Fruit fly (Drosophila melanogaster) whole organism, adult: ENCODE results near the gene sphinx2.

ENCODE experiments used
- CG11617 ChIP-seq: fragments of 200-800 bp; sonication (Bioruptor generic); optimal IDR thresholded peaks from 2 replicates; lab custom pipeline; 2017; ENCODE audit warnings: mild to moderate bottlenecking, missing biosample characterization, missing genetic modification reagents, missing genetic modification characterization
- CG12768 ChIP-seq: fragments of 200-800 bp; sonication (Bioruptor generic); optimal IDR thresholded peaks from 2 replicates; lab custom pipeline; 2017; ENCODE audit warnings: missing biosample characterization, missing genetic modification characterization, mild to moderate bottlenecking, moderate library complexity, missing genetic modification reagents
- CG14711 ChIP-seq: fragments of 200-800 bp; sonication (Bioruptor generic); optimal IDR thresholded peaks from 2 replicates; lab custom pipeline; 2018; ENCODE audit warnings: missing biosample characterization, mild to moderate bottlenecking, missing genetic modification characterization, moderate library complexity
- CG1620 ChIP-seq: fragments of 200-800 bp; sonication (Bioruptor generic); optimal IDR thresholded peaks from 2 replicates; lab custom pipeline; 2016; ENCODE audit warnings: missing biosample characterization, missing genetic modification characterization
- CG33017 ChIP-seq: fragments of 200-800 bp; sonication (Bioruptor generic); optimal IDR thresholded peaks from 2 replicates; lab custom pipeline; 2018; ENCODE audit warnings: missing biosample characterization, mild to moderate bottlenecking, missing genetic modification characterization, moderate library complexity
- CG5204 ChIP-seq: fragments of 200-800 bp; sonication (Bioruptor generic); optimal IDR thresholded peaks from 2 replicates; lab custom pipeline; 2016; ENCODE audit warnings: missing biosample characterization, missing genetic modification characterization
- CG7045 ChIP-seq: fragments of 200-800 bp; sonication (Bioruptor generic); optimal IDR thresholded peaks from 2 replicates; lab custom pipeline; 2017; ENCODE audit warnings: missing biosample characterization, mild to moderate bottlenecking, missing genetic modification characterization
- CG7101 ChIP-seq: fragments of 200-800 bp; sonication (Bioruptor generic); optimal IDR thresholded peaks from 2 replicates; lab custom pipeline; 2018; ENCODE audit warnings: missing biosample characterization, mild to moderate bottlenecking, missing genetic modification characterization, moderate library complexity
- Clk ChIP-seq: fragments of 200-800 bp; sonication (Bioruptor generic); optimal IDR thresholded peaks from 2 replicates; lab custom pipeline; 2017; ENCODE audit warnings: missing biosample characterization, missing genetic modification characterization
- Crg-1 ChIP-seq: fragments of 200-800 bp; sonication (Bioruptor generic); optimal IDR thresholded peaks from 2 replicates; lab custom pipeline; 2016; ENCODE audit warnings: missing biosample characterization, missing genetic modification characterization
- Hr96 ChIP-seq: fragments of 200-800 bp; sonication (Bioruptor generic); optimal IDR thresholded peaks from 2 replicates; lab custom pipeline; 2016; ENCODE audit warnings: missing biosample characterization, missing genetic modification characterization
- Mnt ChIP-seq: fragments of 200-800 bp; sonication (Bioruptor generic); optimal IDR thresholded peaks from 2 replicates; lab custom pipeline; 2016; ENCODE audit warnings: missing biosample characterization, mild to moderate bottlenecking, missing genetic modification characterization
- bab1 ChIP-seq: fragments of 200-800 bp; sonication (Bioruptor generic); optimal IDR thresholded peaks from 3 replicates; lab custom pipeline; 2019; ENCODE audit warnings: missing biosample characterization, mild to moderate bottlenecking, missing genetic modification characterization, moderate library complexity
- cic ChIP-seq: fragments of 200-800 bp; sonication (Bioruptor generic); optimal IDR thresholded peaks from 2 replicates; lab custom pipeline; 2017; ENCODE audit warnings: missing biosample characterization, mild to moderate bottlenecking, missing genetic modification characterization, moderate library complexity
- cnc ChIP-seq, 2 experiments: fragments of >200 bp; optimal IDR thresholded peaks; 2 replicates each; lab custom pipeline; 2017
- kay ChIP-seq: fragments of 200-800 bp; sonication (Bioruptor generic); peaks from one replicate; lab custom pipeline; 2016; ENCODE audit warnings: missing biosample characterization, missing genetic modification characterization, borderline replicate concordance
- ovo ChIP-seq: fragments of 200-800 bp; sonication (Bioruptor generic); optimal IDR thresholded peaks from 2 replicates; lab custom pipeline; 2016; ENCODE audit warnings: missing biosample characterization, missing genetic modification characterization
- pad ChIP-seq: fragments of 200-800 bp; sonication (Bioruptor generic); optimal IDR thresholded peaks from 3 replicates; lab custom pipeline; 2017; ENCODE audit warnings: missing biosample characterization, missing genetic modification characterization, mild to moderate bottlenecking, moderate library complexity, missing genetic modification reagents
- tj ChIP-seq: fragments of 200-800 bp; sonication (Bioruptor generic); optimal IDR thresholded peaks from 3 replicates; lab custom pipeline; 2017; ENCODE audit warnings: missing biosample characterization, mild to moderate bottlenecking, missing genetic modification characterization, moderate library complexity
- toe ChIP-seq: fragments of 200-800 bp; sonication (Bioruptor generic); optimal IDR thresholded peaks from 2 replicates; lab custom pipeline; 2016; ENCODE audit warnings: missing biosample characterization, missing genetic modification characterization

Gene sphinx2

DNA sequence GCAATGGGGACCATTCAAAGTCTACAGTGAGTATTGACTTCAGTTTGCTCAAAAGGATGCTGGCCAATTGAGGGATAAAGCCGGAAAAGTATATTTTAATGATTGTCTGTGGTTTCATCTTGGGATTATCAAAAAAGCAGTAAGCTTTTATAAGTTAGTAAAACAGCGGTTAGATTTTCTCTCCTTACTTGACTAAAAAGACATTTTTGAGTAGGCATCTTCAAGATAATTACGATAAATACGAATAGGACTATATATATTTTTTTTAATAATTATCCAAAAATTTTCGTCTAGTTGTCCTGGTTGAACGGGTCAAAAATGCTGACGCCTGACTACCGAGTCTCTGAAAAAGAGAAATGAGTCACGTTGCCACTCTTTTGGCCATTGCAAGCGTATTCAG is 10.0 kb upstream of the sphinx2 start, which contains the start of gene CG33278:
CG33278 (plus strand) TSS at position 301 of the 400 bp plus-strand sequence.
- TF ChIP-seq kay (GFP tag; lab: Kevin White, UChicago) (no peak), cnc (optimal IDR thresholded peaks at IDR 0.05; lab: Kevin White, UChicago) (no peak), CG12768 (GFP tag; lab: Kevin White, UChicago) (no peak), CG11617 (GFP tag; lab: Kevin White, UChicago) (no peak), tj (GFP tag; lab: Kevin White, UChicago) (no peak), CG5204 (GFP tag; lab: Kevin White, UChicago) (no peak), cic (no peak), CG33017 (tag; lab: Kevin White, UChicago) (no peak), pad (GFP tag; lab: Kevin White, UChicago) (no peak), Crg-1 (GFP tag; lab: Kevin White, UChicago) (no peak), toe (GFP tag; lab: Kevin White, UChicago) (no peak), Hr96 (GFP tag; lab: Kevin White, UChicago) (no peak), bab1 (GFP tag; lab: Kevin White, UChicago) (no peak), Mnt (GFP tag; lab: Kevin White, UChicago) (no peak), CG7045 (no peak), ovo (GFP tag; lab: Kevin White, UChicago) (no peak), CG7101 (tag; lab: Kevin White, UChicago) (no peak)

dm6 chr3L:7449097-7449496 is 8.6 kb upstream of the sphinx2 start:
- TF ChIP-seq ovo (GFP tag; lab: Kevin White, UChicago) (no peak), toe (GFP tag; lab: Kevin White, UChicago) (no peak), Hr96 (GFP tag; lab: Kevin White, UChicago) (no peak)

dm6 chr3L:7439305-7439704 is 1.2 kb downstream of the sphinx2 start, which contains the start of gene sphinx1:
TSS of gene sphinx1 (minus strand) at chr3L:7439405.
- TF ChIP-seq toe (GFP tag; lab: Kevin White, UChicago) = no peak
- no peak for TF ChIP-seq CG33017 (tag; lab: Kevin White, UChicago)
- TF ChIP-seq CG7101 (tag; lab: Kevin White, UChicago) = no peak
- TF ChIP-seq cnc (optimal IDR thresholded peaks at IDR 0.05; lab: Kevin White, UChicago) = no peak
- TF ChIP-seq cic = no peak

DNA sequence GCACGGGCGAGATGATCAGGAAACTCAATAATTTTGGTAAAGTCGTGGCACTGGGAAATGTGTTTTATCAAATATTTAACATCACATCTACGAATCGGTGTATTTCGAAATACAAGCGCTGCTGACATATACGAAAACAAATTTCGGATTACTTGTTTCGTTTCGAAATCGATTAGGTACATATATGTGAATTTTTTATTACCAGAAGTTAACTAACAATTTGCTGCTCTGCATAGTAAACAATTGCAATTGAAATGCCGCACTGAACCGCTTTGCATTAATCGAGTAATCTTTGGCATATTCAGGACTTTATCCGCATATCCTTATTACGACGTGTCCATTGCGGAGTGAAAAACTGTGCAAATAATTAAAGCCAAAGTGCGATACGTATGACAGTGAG is 3.2 kb downstream of the sphinx2 start, which contains the start of gene CG14835:
CG14835 (minus strand) TSS at position 101 of the 400 bp plus-strand sequence.
- TF ChIP-seq tj (GFP tag; lab: Kevin White, UChicago) (no peak), Hr96 (GFP tag; lab: Kevin White, UChicago) (no peak), CG33017 (tag; lab: Kevin White, UChicago) (no peak), Mnt (GFP tag; lab: Kevin White, UChicago) (no peak), CG1620 (GFP tag; lab: Kevin White, UChicago) (no peak), pad (GFP tag; lab: Kevin White, UChicago) (no peak), CG14711 (no peak), toe (GFP tag; lab: Kevin White, UChicago) (no peak), CG7045 (no peak), CG5204 (GFP tag; lab: Kevin White, UChicago) (no peak), CG7101 (tag; lab: Kevin White, UChicago) (no peak), Clk (GFP tag; lab: Kevin White, UChicago) (no peak), cnc (optimal IDR thresholded peaks at IDR 0.05; lab: Kevin White, UChicago) (no peak), CG11617 (GFP tag; lab: Kevin White, UChicago) (no peak)

DNA sequence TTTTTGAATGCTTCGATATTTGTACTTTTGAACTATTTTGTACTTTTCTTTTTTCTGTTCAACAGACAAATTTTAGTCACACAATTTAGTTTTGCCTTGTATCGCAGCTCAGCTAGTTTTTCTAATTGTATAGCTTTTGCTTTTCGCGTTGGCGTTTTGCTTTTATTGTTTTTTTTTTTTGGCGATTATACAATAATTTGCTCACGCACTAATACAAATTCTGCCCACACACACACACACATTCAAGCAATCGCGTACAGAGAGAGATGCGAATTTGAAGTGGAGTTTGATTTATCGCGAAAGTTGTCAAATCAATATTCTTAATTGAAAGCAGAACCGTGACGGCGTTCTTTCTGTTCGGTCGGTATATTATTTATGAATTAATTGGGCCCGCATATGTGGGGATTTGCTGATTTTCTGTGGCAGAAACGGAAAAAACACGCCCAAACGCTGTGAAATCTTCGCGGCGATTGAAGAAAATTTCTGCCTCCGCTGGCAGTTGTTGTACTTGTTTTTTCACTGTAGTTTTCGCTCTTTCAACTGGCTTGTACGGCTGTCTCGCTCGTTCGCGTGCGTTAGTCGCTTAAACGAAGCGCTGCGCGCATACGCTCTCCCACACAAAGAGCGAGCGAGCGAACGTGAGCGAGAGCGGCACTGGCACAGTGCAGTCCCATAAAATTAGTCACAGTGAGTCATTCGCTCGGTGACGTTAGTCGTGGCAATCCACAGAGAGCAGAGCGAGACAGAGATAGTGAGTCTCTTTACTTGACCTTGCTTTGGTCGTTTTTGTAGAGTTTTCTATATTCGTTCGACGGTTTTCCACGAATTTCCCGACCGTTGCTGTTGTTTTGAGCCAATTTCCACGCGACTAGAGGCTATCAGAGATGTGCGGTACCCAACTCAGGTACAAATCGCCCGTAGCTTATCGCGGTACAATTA is 5.5 kb downstream of the sphinx2 start, which contains the start of gene Rac2:
Rac2 (minus strand) TSS at position 476 of the 939 bp plus-strand sequence.
- TF ChIP-seq CG14711 = peak; percentile 19
- TF ChIP-seq Hr96 (GFP tag; lab: Kevin White, UChicago) = peak; percentile 48
- peak; percentile 11 for TF ChIP-seq Clk (GFP tag; lab: Kevin White, UChicago)
- no peak for TF ChIP-seq CG5204 (GFP tag; lab: Kevin White, UChicago)
- TF ChIP-seq CG33017 (tag; lab: Kevin White, UChicago) = no peak
- no peak for TF ChIP-seq CG1620 (GFP tag; lab: Kevin White, UChicago)
- TF ChIP-seq CG7101 (tag; lab: Kevin White, UChicago) = peak; percentile 41
- TF ChIP-seq cnc (optimal IDR thresholded peaks at IDR 0.05; lab: Kevin White, UChicago) = no peak
- peak; percentile 29 for TF ChIP-seq pad (GFP tag; lab: Kevin White, UChicago)
- peak; percentile 46 for TF ChIP-seq Mnt (GFP tag; lab: Kevin White, UChicago)
- peak; percentile 17 for TF ChIP-seq toe (GFP tag; lab: Kevin White, UChicago)
- TF ChIP-seq Crg-1 (GFP tag; lab: Kevin White, UChicago) = no peak
- no peak for TF ChIP-seq ovo (GFP tag; lab: Kevin White, UChicago)
- peak; percentile 46 for TF ChIP-seq bab1 (GFP tag; lab: Kevin White, UChicago)
- TF ChIP-seq CG12768 (GFP tag; lab: Kevin White, UChicago) = peak; percentile 4
- TF ChIP-seq kay (GFP tag; lab: Kevin White, UChicago) = peak; percentile 100
- peak; percentile 75 for TF ChIP-seq tj (GFP tag; lab: Kevin White, UChicago)
- no peak for TF ChIP-seq CG7045
- TF ChIP-seq cic = peak; percentile 65
- peak; percentile 34 for TF ChIP-seq CG11617 (GFP tag; lab: Kevin White, UChicago)
